Worm (Caenorhabditis elegans) whole organism, L4/young adult: Measurements from ENCODE around the gene mtre-1.

Source experiments
- W03F9.2 ChIP-seq: fragments of 150-350 bp; optimal IDR thresholded peaks from 2 replicates; lab custom pipeline; 2014; ENCODE audit warnings: missing biosample characterization, missing genetic modification characterization
- dao-5 ChIP-seq: sonication (generic microtip); optimal IDR thresholded peaks from 2 replicates; lab custom pipeline; 2016; ENCODE audit warnings: missing genotype, missing genetic modification characterization, moderate library complexity, missing compliant biosample characterization
- him-1 ChIP-seq: sonication (generic microtip); optimal IDR thresholded peaks from 2 replicates; lab custom pipeline; 2016; ENCODE audit warnings: missing genotype, missing genetic modification reagents, missing genetic modification characterization, missing compliant biosample characterization

DNA sequence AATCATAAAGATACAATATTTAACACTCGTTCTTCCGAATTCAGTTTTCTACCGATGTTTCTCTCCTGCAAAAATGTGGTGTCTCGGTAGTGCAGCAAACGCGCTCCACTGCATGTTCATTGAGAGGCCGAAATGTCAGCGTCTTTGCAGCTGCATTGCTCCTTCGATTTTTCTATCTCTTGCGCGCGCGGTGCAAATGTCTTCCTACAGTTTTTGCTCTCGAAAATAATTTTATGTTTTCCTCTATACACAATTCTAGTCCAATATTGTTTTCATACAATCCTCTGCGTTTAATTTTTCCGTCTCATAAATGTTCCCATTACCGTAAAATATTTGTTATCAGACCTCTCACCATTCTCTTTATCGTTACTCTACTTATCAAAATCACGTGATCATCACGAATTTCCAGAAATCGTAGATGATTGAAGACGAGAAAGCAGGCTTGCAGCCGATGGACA is 12.0 kb upstream of the mtre-1 start, which contains the start of gene ufd-2:
- TF ChIP-seq him-1 (tag; lab: Kevin White, UChicago) (no peak), dao-5 (no peak), W03F9.2 (peak; percentile 66)
